Fruit fly (Drosophila melanogaster) whole organism, prepupa: ENCODE measurements around the gene CG3164.

Experiments used
- Blimp-1 ChIP-seq: fragments of 200-800 bp; sonication (Bioruptor generic); optimal IDR thresholded peaks from 3 replicates; lab custom pipeline; 2017; ENCODE audit warnings: missing biosample characterization, missing genetic modification characterization, mild to moderate bottlenecking, moderate library complexity, missing genetic modification reagents
- CG10631 ChIP-seq: fragments of 200-800 bp; sonication (Bioruptor generic); optimal IDR thresholded peaks from 2 replicates; lab custom pipeline; 2016; ENCODE audit warnings: missing biosample characterization, missing genetic modification characterization
- CG11294 ChIP-seq: fragments of 200-800 bp; sonication (Bioruptor generic); IDR thresholded peaks from 2 replicates; pipeline ENCODE4 v1.3.6; 2022; ENCODE audit warnings: missing biosample characterization, missing genetic modification characterization
- CG11902 ChIP-seq: fragments of 200-800 bp; sonication (Bioruptor generic); optimal IDR thresholded peaks from 3 replicates; lab custom pipeline; 2016; ENCODE audit warnings: missing biosample characterization, missing genetic modification characterization
- CG15336 ChIP-seq: fragments of 200-800 bp; sonication (Bioruptor generic); IDR thresholded peaks from 2 replicates; pipeline ENCODE4 v1.3.6; 2022; ENCODE audit warnings: missing biosample characterization, missing genetic modification characterization
- CG1621 ChIP-seq: fragments of 200-800 bp; sonication (Bioruptor generic); optimal IDR thresholded peaks from 3 replicates; lab custom pipeline; 2018; ENCODE audit warnings: missing biosample characterization, mild to moderate bottlenecking, missing genetic modification characterization
- CG3032 ChIP-seq: fragments of 200-800 bp; optimal IDR thresholded peaks from 2 replicates; lab custom pipeline; 2019; ENCODE audit warnings: missing biosample characterization, mild to moderate bottlenecking, missing genetic modification characterization, moderate library complexity
- CG31627 ChIP-seq: fragments of 200-800 bp; sonication (Bioruptor generic); optimal IDR thresholded peaks from 3 replicates; lab custom pipeline; 2016; ENCODE audit warnings: missing biosample characterization, missing genetic modification characterization
- CG32006 ChIP-seq: fragments of 200-800 bp; sonication (Bioruptor generic); optimal IDR thresholded peaks from 3 replicates; lab custom pipeline; 2017; ENCODE audit warnings: missing biosample characterization, mild to moderate bottlenecking, missing genetic modification characterization
- CG34406 ChIP-seq: fragments of 200-800 bp; sonication (Bioruptor generic); optimal IDR thresholded peaks from 3 replicates; lab custom pipeline; 2016; ENCODE audit warnings: missing biosample characterization, missing genetic modification characterization
- CG3919 ChIP-seq: fragments of 200-800 bp; sonication (Bioruptor generic); optimal IDR thresholded peaks from 3 replicates; lab custom pipeline; 2016; ENCODE audit warnings: missing biosample characterization, missing genetic modification characterization
- CG4318 ChIP-seq: fragments of 200-800 bp; sonication (Bioruptor generic); optimal IDR thresholded peaks from 3 replicates; lab custom pipeline; 2017; ENCODE audit warnings: missing biosample characterization, mild to moderate bottlenecking, missing genetic modification characterization
- CG6163 ChIP-seq: fragments of 200-800 bp; sonication (Bioruptor generic); IDR thresholded peaks from 3 replicates; pipeline ENCODE4 v1.3.6; 2022; ENCODE audit warnings: missing biosample characterization, missing genetic modification characterization
- CG6276 ChIP-seq: fragments of 200-800 bp; sonication (Bioruptor generic); optimal IDR thresholded peaks from 2 replicates; lab custom pipeline; 2017; ENCODE audit warnings: missing biosample characterization, mild to moderate bottlenecking, missing genetic modification characterization
- CG6808 ChIP-seq: fragments of 200-800 bp; sonication (Bioruptor generic); optimal IDR thresholded peaks from 3 replicates; lab custom pipeline; 2017; ENCODE audit warnings: missing biosample characterization, missing genetic modification characterization, mild to moderate bottlenecking, moderate library complexity, missing genetic modification reagents
- CG7368 ChIP-seq: fragments of 200-800 bp; sonication (Bioruptor generic); optimal IDR thresholded peaks from 3 replicates; lab custom pipeline; 2016; ENCODE audit warnings: missing biosample characterization, missing genetic modification characterization
- CG8319 ChIP-seq: fragments of 200-800 bp; sonication (Bioruptor generic); optimal IDR thresholded peaks from 3 replicates; lab custom pipeline; 2016; ENCODE audit warnings: missing biosample characterization, missing genetic modification characterization
- Ets21C ChIP-seq: fragments of 200-800 bp; sonication (Bioruptor generic); optimal IDR thresholded peaks from 3 replicates; lab custom pipeline; 2016; ENCODE audit warnings: missing biosample characterization, missing genetic modification characterization
- Ets96B ChIP-seq: fragments of 200-800 bp; optimal IDR thresholded peaks from 2 replicates; lab custom pipeline; 2019; ENCODE audit warnings: missing biosample characterization, mild to moderate bottlenecking, missing genetic modification characterization, moderate library complexity
- Gug ChIP-seq: fragments of 200-800 bp; sonication (Bioruptor generic); IDR thresholded peaks from 2 replicates; pipeline ENCODE4 v1.3.6; 2022; ENCODE audit warnings: missing biosample characterization, missing genetic modification characterization
- Hr38 ChIP-seq: sonication (Bioruptor generic); optimal IDR thresholded peaks from 2 replicates; lab custom pipeline; 2016; ENCODE audit warnings: missing biosample characterization, missing genetic modification characterization
- Hr39 ChIP-seq: fragments of 200-800 bp; sonication (Bioruptor generic); optimal IDR thresholded peaks from 2 replicates; lab custom pipeline; 2016; ENCODE audit warnings: missing biosample characterization, missing genetic modification characterization
- Hr4 ChIP-seq: fragments of 200-800 bp; sonication (Bioruptor generic); optimal IDR thresholded peaks from 3 replicates; lab custom pipeline; 2016; ENCODE audit warnings: missing biosample characterization, missing genetic modification characterization
- Lpt ChIP-seq: fragments of 200-800 bp; sonication (Bioruptor generic); optimal IDR thresholded peaks from 3 replicates; lab custom pipeline; 2016; ENCODE audit warnings: missing biosample characterization, missing genetic modification characterization
- Met ChIP-seq: fragments of 200-800 bp; sonication (Bioruptor generic); optimal IDR thresholded peaks from 3 replicates; lab custom pipeline; 2016; ENCODE audit warnings: missing biosample characterization, missing genetic modification characterization
- Sox15 ChIP-seq: fragments of 200-800 bp; sonication (Bioruptor generic); optimal IDR thresholded peaks from 3 replicates; lab custom pipeline; 2016; ENCODE audit warnings: missing biosample characterization, missing genetic modification characterization
- achi ChIP-seq: fragments of 200-800 bp; sonication (Bioruptor generic); optimal IDR thresholded peaks from 3 replicates; lab custom pipeline; 2016; ENCODE audit warnings: missing biosample characterization, missing genetic modification characterization
- acj6 ChIP-seq: fragments of 200-800 bp; sonication (Bioruptor generic); optimal IDR thresholded peaks from 3 replicates; lab custom pipeline; 2016; ENCODE audit warnings: missing biosample characterization, missing genetic modification characterization
- cyc ChIP-seq: fragments of 200-800 bp; sonication (Bioruptor generic); optimal IDR thresholded peaks from 3 replicates; lab custom pipeline; 2016; ENCODE audit warnings: missing biosample characterization, missing genetic modification characterization
- dac ChIP-seq: fragments of 200-800 bp; sonication (Bioruptor generic); optimal IDR thresholded peaks from 2 replicates; lab custom pipeline; 2017; ENCODE audit warnings: missing biosample characterization, mild to moderate bottlenecking, missing genetic modification characterization
- dsx ChIP-seq: fragments of 200-800 bp; optimal IDR thresholded peaks from 3 replicates; lab custom pipeline; 2019; ENCODE audit warnings: missing biosample characterization, mild to moderate bottlenecking, missing genetic modification characterization, moderate library complexity; ENCODE audit not compliant: poor library complexity, severe bottlenecking
- eg ChIP-seq: fragments of 200-800 bp; sonication (Bioruptor generic); IDR thresholded peaks from 3 replicates; pipeline ENCODE4 v1.3.6; 2022; ENCODE audit warnings: missing biosample characterization, missing genetic modification characterization
- esn ChIP-seq: fragments of 200-800 bp; sonication (Bioruptor generic); optimal IDR thresholded peaks from 2 replicates; lab custom pipeline; 2016; ENCODE audit warnings: missing biosample characterization, mild to moderate bottlenecking, missing genetic modification characterization, moderate library complexity
- fd59A ChIP-seq: fragments of 200-800 bp; sonication (Bioruptor generic); optimal IDR thresholded peaks from 2 replicates; lab custom pipeline; 2017; ENCODE audit warnings: missing biosample characterization, mild to moderate bottlenecking, missing genetic modification characterization, missing genetic modification reagents
- fd85E ChIP-seq: fragments of 200-800 bp; sonication (Bioruptor generic); optimal IDR thresholded peaks from 3 replicates; lab custom pipeline; 2016; ENCODE audit warnings: missing biosample characterization, missing genetic modification characterization
- fkh ChIP-seq: fragments of 200-800 bp; sonication (Bioruptor generic); optimal IDR thresholded peaks from 3 replicates; lab custom pipeline; 2017; ENCODE audit warnings: missing biosample characterization, mild to moderate bottlenecking, missing genetic modification characterization, moderate library complexity
- lz ChIP-seq: fragments of 200-800 bp; sonication (Bioruptor generic); optimal IDR thresholded peaks from 3 replicates; lab custom pipeline; 2016; ENCODE audit warnings: missing biosample characterization, missing genetic modification characterization
- net ChIP-seq: fragments of 200-800 bp; sonication (Bioruptor generic); optimal IDR thresholded peaks from 3 replicates; lab custom pipeline; 2016; ENCODE audit warnings: missing biosample characterization, missing genetic modification characterization
- pdm3 ChIP-seq: fragments of 200-800 bp; sonication (Bioruptor generic); optimal IDR thresholded peaks from 3 replicates; lab custom pipeline; 2016; ENCODE audit warnings: missing biosample characterization, missing genetic modification characterization
- salr ChIP-seq, 2 experiments: fragments of 200-800 bp; sonication (Bioruptor generic); optimal IDR thresholded peaks; 3 replicates each; lab custom pipeline; 2016 to 2018; ENCODE audit warnings: missing biosample characterization in 2 of 2, missing genetic modification characterization in 2 of 2, mild to moderate bottlenecking in 1 of 2
- spab ChIP-seq: fragments of 200-800 bp; sonication (Bioruptor generic); optimal IDR thresholded peaks from 2 replicates; lab custom pipeline; 2017; ENCODE audit warnings: missing biosample characterization, mild to moderate bottlenecking, missing genetic modification characterization, missing genetic modification reagents
- ss ChIP-seq, 2 experiments: fragments of 200-800 bp; sonication (Bioruptor generic); optimal IDR thresholded peaks; 2 replicates in 1 of 2; 3 replicates in 1 of 2; lab custom pipeline; 2017 to 2018; ENCODE audit warnings: mild to moderate bottlenecking in 2 of 2, missing biosample characterization in 2 of 2, missing genetic modification characterization in 2 of 2, moderate library complexity in 1 of 2
- topi ChIP-seq: fragments of 200-800 bp; sonication (Bioruptor generic); optimal IDR thresholded peaks from 3 replicates; lab custom pipeline; 2016; ENCODE audit warnings: missing biosample characterization, missing genetic modification characterization
- vri ChIP-seq: fragments of 200-800 bp; sonication (Bioruptor generic); optimal IDR thresholded peaks from 3 replicates; lab custom pipeline; 2016; ENCODE audit warnings: missing biosample characterization, mild to moderate bottlenecking, missing genetic modification characterization

Gene CG3164

DNA sequence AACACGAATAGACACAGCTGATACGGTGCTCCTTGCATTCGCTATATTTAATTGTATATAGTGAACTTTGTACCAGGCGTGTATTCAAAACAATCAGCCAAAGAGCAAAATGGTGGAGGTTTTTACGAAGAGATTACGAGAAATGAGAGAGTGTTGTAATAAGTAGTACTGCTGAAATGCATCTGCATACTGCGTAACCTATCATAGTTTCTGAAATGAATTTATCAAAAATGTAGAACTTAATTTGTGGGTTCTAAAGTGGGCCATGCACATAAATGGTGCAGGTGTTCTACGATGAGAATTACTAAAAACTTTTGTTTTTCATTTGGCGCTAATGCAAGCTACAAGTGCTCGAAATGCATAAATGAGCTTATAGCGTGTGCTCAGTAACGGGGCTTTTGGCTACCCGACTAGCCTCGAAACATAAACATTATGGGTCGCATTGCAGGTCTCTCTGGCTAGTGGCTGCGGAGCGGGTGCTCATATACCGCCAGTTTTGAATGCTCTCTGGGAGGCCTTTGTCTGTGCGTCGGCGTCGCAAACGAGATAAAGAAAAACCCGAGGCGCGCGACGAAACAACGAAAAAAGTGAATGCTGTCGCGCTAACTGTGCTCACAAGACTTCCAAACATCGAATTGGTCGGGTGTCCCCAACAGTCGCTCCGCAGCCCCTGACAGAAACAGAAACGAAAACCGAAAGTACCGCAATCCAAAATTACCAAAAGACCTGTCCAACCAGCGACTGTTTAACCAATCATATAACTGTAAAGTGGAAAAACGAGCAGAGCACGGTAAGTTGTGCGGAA is 1.1 kb upstream of the CG3164 start, which contains the start of gene Gs1 (continued):
- TF ChIP-seq fkh (GFP tag; lab: Kevin White, UChicago): peak; percentile 48
- no peak for TF ChIP-seq CG4318 (GFP tag; lab: Kevin White, UChicago)
- TF ChIP-seq fd85E (GFP tag; lab: Kevin White, UChicago): no peak
- TF ChIP-seq lz (GFP tag; lab: Kevin White, UChicago): no peak
- TF ChIP-seq eg (GFP tag; lab: Robert Waterston, UW): peak; percentile 70; the same call in 1 of the 3 replicates
- TF ChIP-seq CG34406: no peak
- no peak for TF ChIP-seq cyc (GFP tag; lab: Kevin White, UChicago)
- TF ChIP-seq CG3919 (GFP tag; lab: Kevin White, UChicago): peak; percentile 24
- TF ChIP-seq CG7368 (GFP tag; lab: Kevin White, UChicago): no peak
- peak; percentile 19 for TF ChIP-seq CG32006 (GFP tag; lab: Kevin White, UChicago)
- TF ChIP-seq CG1621 (tag; lab: Kevin White, UChicago): peak; percentile 21
- no peak for TF ChIP-seq pdm3
- TF ChIP-seq CG3032 (tag; lab: Kevin White, UChicago): no peak
- peak; percentile 27 for TF ChIP-seq Ets96B (tag; lab: Kevin White, UChicago)
- peak; percentile 8 for TF ChIP-seq Met (GFP tag; lab: Kevin White, UChicago)
- no peak for TF ChIP-seq acj6 (GFP tag; lab: Kevin White, UChicago)
- TF ChIP-seq Hr39 (GFP tag; lab: Kevin White, UChicago): no peak

- peak; percentile 36; the same call in 1 of the 2 replicates for TF ChIP-seq Gug
- peak; percentile 45 for TF ChIP-seq esn (GFP tag; lab: Kevin White, UChicago)
- peak; percentile 49 for TF ChIP-seq topi (GFP tag; lab: Kevin White, UChicago)
- TF ChIP-seq Hr38 (GFP tag; lab: Kevin White, UChicago): no peak
- no peak for TF ChIP-seq Ets21C (GFP tag; lab: Kevin White, UChicago)
- TF ChIP-seq CG1621 (tag; lab: Kevin White, UChicago): peak; percentile 40
- TF ChIP-seq CG6276 (GFP tag; lab: Kevin White, UChicago): peak; percentile 65
- TF ChIP-seq CG15336 (GFP tag; lab: Robert Waterston, UW): peak; percentile 47; the same call in 1 of the 2 replicates
- peak; percentile 69 for TF ChIP-seq CG6163 (GFP tag; lab: Robert Waterston, UW)
- TF ChIP-seq dsx (GFP tag; lab: Kevin White, UChicago): peak; percentile 74
- peak; percentile 85 for TF ChIP-seq net (GFP tag; lab: Kevin White, UChicago)
- TF ChIP-seq Sox15 (GFP tag; lab: Kevin White, UChicago): no peak
- TF ChIP-seq achi (GFP tag; lab: Kevin White, UChicago): peak; percentile 14
- no peak for TF ChIP-seq CG11902
- no peak for TF ChIP-seq dac
- no peak for TF ChIP-seq CG10631 (GFP tag; lab: Kevin White, UChicago)
- TF ChIP-seq vri (GFP tag; lab: Kevin White, UChicago): peak; percentile 75
- TF ChIP-seq fd59A (GFP tag; lab: Kevin White, UChicago): no peak
- TF ChIP-seq CG3032 (tag; lab: Kevin White, UChicago): no peak
- peak; percentile 8 for TF ChIP-seq CG8319 (GFP tag; lab: Kevin White, UChicago)
- TF ChIP-seq Blimp-1 (GFP tag; lab: Kevin White, UChicago): peak; percentile 8
- TF ChIP-seq ss (GFP tag; optimal IDR thresholded peaks at IDR 0.05; lab: Kevin White, UChicago): peak; percentile 19 to 50
- no peak for TF ChIP-seq fd85E (GFP tag; lab: Kevin White, UChicago)
- peak; percentile 12 for TF ChIP-seq spab (GFP tag; lab: Kevin White, UChicago)
- TF ChIP-seq Hr4 (GFP tag; lab: Kevin White, UChicago): no peak
- TF ChIP-seq CG7368 (GFP tag; lab: Kevin White, UChicago): no peak
- TF ChIP-seq CG6808: peak; percentile 57
- no peak for TF ChIP-seq fkh (GFP tag; lab: Kevin White, UChicago)
- TF ChIP-seq CG31627 (GFP tag; lab: Kevin White, UChicago): no peak
- TF ChIP-seq salr (GFP tag; optimal IDR thresholded peaks at IDR 0.05; lab: Kevin White, UChicago): peak in 1 of 2 experiments; percentile 10
- peak; percentile 11 for TF ChIP-seq cyc (GFP tag; lab: Kevin White, UChicago)
- no peak for TF ChIP-seq CG34406
- peak; percentile 21 for TF ChIP-seq Lpt (GFP tag; lab: Kevin White, UChicago)
- TF ChIP-seq Hr39 (GFP tag; lab: Kevin White, UChicago): no peak
- peak; percentile 78; the same call in 2 of the 3 replicates for TF ChIP-seq eg (GFP tag; lab: Robert Waterston, UW)
- no peak for TF ChIP-seq CG11294 (GFP tag; lab: Robert Waterston, UW)
Observed at dm6 chr2L:128977-129941, 1.3 kb downstream of the CG3164 start.
